Fruit fly (Drosophila melanogaster) whole organism, wandering third instar larva: Measurements from ENCODE around the gene Nle.

Experiments
- Abd-B ChIP-seq: fragments of >200 bp; optimal IDR thresholded peaks from 2 replicates; lab custom pipeline; 2017; ENCODE audit warnings: missing biosample characterization, missing genetic modification characterization
- CG9705 ChIP-seq: fragments of 200-800 bp; sonication (Bioruptor generic); optimal IDR thresholded peaks from 2 replicates; lab custom pipeline; 2018; ENCODE audit warnings: missing biosample characterization, mild to moderate bottlenecking, missing genetic modification characterization
- CrebA ChIP-seq: fragments of 200-800 bp; sonication (Bioruptor generic); optimal IDR thresholded peaks from 2 replicates; lab custom pipeline; 2016; ENCODE audit warnings: missing biosample characterization, mild to moderate bottlenecking, missing genetic modification characterization, borderline replicate concordance
- Dfd ChIP-seq: fragments of >200 bp; optimal IDR thresholded peaks from 2 replicates; lab custom pipeline; 2017; ENCODE audit warnings: missing biosample characterization, missing genetic modification characterization
- Dif ChIP-seq: fragments of 200-275, 200-300 bp; sonication (Bioruptor generic); optimal IDR thresholded peaks from 2 replicates; lab custom pipeline; 2018; ENCODE audit warnings: missing biosample characterization, missing genetic modification characterization; ENCODE audit not compliant: partially characterized antibody
- GATAd ChIP-seq: sonication (Bioruptor generic); optimal IDR thresholded peaks from 2 replicates; lab custom pipeline; 2016; ENCODE audit warnings: missing biosample characterization, missing genetic modification characterization
- HLH106 ChIP-seq: fragments of 200-800 bp; optimal IDR thresholded peaks from 3 replicates; lab custom pipeline; 2019; ENCODE audit warnings: missing biosample characterization, mild to moderate bottlenecking, missing genetic modification characterization, moderate library complexity
- Hnf4 ChIP-seq: fragments of 200-800 bp; sonication (Bioruptor generic); optimal IDR thresholded peaks from 2 replicates; lab custom pipeline; 2016; ENCODE audit warnings: missing biosample characterization, mild to moderate bottlenecking, missing genetic modification characterization
- Mio ChIP-seq: sonication (Bioruptor generic); optimal IDR thresholded peaks from 2 replicates; lab custom pipeline; 2016; ENCODE audit warnings: missing biosample characterization, missing genetic modification characterization
- OdsH ChIP-seq: fragments of 200-800 bp; sonication (Bioruptor generic); optimal IDR thresholded peaks from 2 replicates; lab custom pipeline; 2016; ENCODE audit warnings: missing biosample characterization, mild to moderate bottlenecking, missing genetic modification characterization
- Rel ChIP-seq, 2 experiments: fragments of 200-800 bp; sonication (Bioruptor generic) in 1 of 2; optimal IDR thresholded peaks; 2 replicates in 1 of 2; 3 replicates in 1 of 2; lab custom pipeline; 2016 to 2019; ENCODE audit warnings: mild to moderate bottlenecking in 2 of 2, missing biosample characterization in 2 of 2, missing genetic modification characterization in 2 of 2, moderate library complexity in 1 of 2
- Sp1 ChIP-seq: fragments of 200-800 bp; sonication (Bioruptor generic); optimal IDR thresholded peaks from 3 replicates; lab custom pipeline; 2019; ENCODE audit warnings: missing biosample characterization, mild to moderate bottlenecking, missing genetic modification characterization, moderate library complexity
- Vsx2 ChIP-seq: fragments of 200-300, 225-300 bp; sonication (Bioruptor generic); optimal IDR thresholded peaks from 2 replicates; lab custom pipeline; 2018; ENCODE audit warnings: missing biosample characterization, missing genetic modification characterization; ENCODE audit not compliant: partially characterized antibody
- br ChIP-seq: fragments of 200-800 bp; sonication (Bioruptor generic); optimal IDR thresholded peaks from 2 replicates; lab custom pipeline; 2016; ENCODE audit warnings: missing biosample characterization, missing genetic modification characterization
- brk ChIP-seq: fragments of 200-800 bp; sonication (Bioruptor generic); optimal IDR thresholded peaks from 2 replicates; lab custom pipeline; 2016; ENCODE audit warnings: missing biosample characterization, mild to moderate bottlenecking, missing genetic modification characterization
- dl ChIP-seq, 2 experiments: fragments of 175-275, 200-275 bp in 1 of 2; fragments of 200-275 bp in 1 of 2; sonication (Bioruptor generic); optimal IDR thresholded peaks; lab custom pipeline; 2018; ENCODE audit warnings: mild to moderate bottlenecking in 2 of 2, missing biosample characterization in 2 of 2, missing genetic modification characterization in 2 of 2, moderate library complexity in 2 of 2; ENCODE audit not compliant: partially characterized antibody in 2 of 2, insufficient read depth in 1 of 2
- dmrt93B ChIP-seq: fragments of 200-800 bp; sonication (Bioruptor generic); optimal IDR thresholded peaks from 2 replicates; lab custom pipeline; 2018; ENCODE audit warnings: missing biosample characterization, mild to moderate bottlenecking, missing genetic modification characterization
- dsf ChIP-seq: sonication (Bioruptor generic); optimal IDR thresholded peaks from 2 replicates; lab custom pipeline; 2016; ENCODE audit warnings: missing biosample characterization, missing genetic modification characterization, borderline replicate concordance
- ey ChIP-seq: fragments of 200-800 bp; sonication (Bioruptor generic); optimal IDR thresholded peaks from 2 replicates; lab custom pipeline; 2016; ENCODE audit warnings: missing biosample characterization, missing genetic modification characterization
- foxo ChIP-seq, 2 experiments: fragments of 200-800 bp; sonication (Bioruptor generic); optimal IDR thresholded peaks; 2 replicates in 1 of 2; 3 replicates in 1 of 2; lab custom pipeline; 2016 to 2017; ENCODE audit warnings: missing biosample characterization in 2 of 2, missing genetic modification characterization in 2 of 2
- fru ChIP-seq: fragments of 200-800 bp; sonication (Bioruptor generic); optimal IDR thresholded peaks from 3 replicates; lab custom pipeline; 2016; ENCODE audit warnings: missing biosample characterization, mild to moderate bottlenecking, missing genetic modification characterization
- lola ChIP-seq: fragments of >200 bp; optimal IDR thresholded peaks from 2 replicates; lab custom pipeline; 2017; ENCODE audit warnings: missing biosample characterization, missing genetic modification characterization
- pan ChIP-seq: fragments of >200 bp; optimal IDR thresholded peaks from 2 replicates; lab custom pipeline; 2017
- sage ChIP-seq: fragments of 200-800 bp; sonication (Bioruptor generic); optimal IDR thresholded peaks from 2 replicates; lab custom pipeline; 2016; ENCODE audit warnings: missing biosample characterization, mild to moderate bottlenecking, missing genetic modification characterization
- sv ChIP-seq: fragments of 200-800 bp; sonication (Bioruptor generic); optimal IDR thresholded peaks from 3 replicates; lab custom pipeline; 2016; ENCODE audit warnings: missing biosample characterization, missing genetic modification characterization
- woc ChIP-seq: sonication (Bioruptor generic); optimal IDR thresholded peaks from 2 replicates; lab custom pipeline; 2016; ENCODE audit warnings: missing biosample characterization, mild to moderate bottlenecking, missing genetic modification characterization

Nle gene

DNA sequence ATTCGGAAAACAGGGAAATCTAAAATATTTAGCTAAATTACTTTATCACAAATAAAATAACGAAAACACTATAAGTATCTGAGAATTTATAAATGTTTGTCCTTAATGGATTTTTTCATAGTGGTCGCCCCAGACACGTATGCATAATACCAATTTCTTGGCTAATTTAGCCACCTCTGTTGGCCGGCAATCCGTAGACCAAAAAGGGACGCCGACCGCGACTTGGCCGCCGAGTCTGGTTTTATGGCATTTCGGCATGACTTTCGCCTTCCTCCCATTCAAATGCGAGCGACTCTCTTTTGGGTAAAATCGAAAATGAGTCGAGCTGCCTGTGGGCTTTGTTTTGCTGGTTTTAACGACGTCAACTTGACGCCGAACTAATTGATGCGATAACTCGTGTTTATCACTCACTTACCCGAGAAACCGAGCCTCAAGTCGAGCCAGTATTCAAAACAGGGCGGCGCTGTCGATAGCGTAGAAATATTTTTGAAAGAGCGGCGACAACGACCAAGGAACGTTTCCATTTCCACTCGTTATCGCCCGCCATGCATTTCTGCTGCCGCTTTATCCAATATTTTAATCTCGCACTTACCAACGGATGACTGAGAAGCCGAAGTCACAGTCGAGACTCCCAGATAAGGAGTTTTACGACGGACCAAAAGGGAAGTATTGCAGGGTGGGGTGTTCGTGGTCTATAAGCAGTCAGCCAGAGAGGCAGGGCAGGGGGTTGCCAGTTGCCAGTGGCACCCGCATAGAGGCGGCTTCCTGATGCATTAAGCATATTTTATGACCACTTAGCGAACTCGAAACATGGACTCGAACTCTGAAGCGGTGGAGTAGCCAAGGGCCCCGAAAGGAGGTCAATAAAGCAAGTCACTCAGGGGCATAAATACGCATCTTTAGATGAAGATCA, 48.7 kb downstream of the Nle start:
- TF ChIP-seq Rel (GFP tag; optimal IDR thresholded peaks at IDR 0.05; lab: Kevin White, UChicago) (no peak), Rel (tag; optimal IDR thresholded peaks at IDR 0.05; lab: Kevin White, UChicago) (no peak), HLH106 (tag; lab: Kevin White, UChicago) (no peak), ey (no peak), Hnf4 (no peak), br (no peak), dmrt93B (GFP tag; lab: Kevin White, UChicago) (no peak), pan (lab: Kevin White, UChicago) (no peak), Dif (GFP tag; lab: Kevin White, UChicago) (no peak), brk (no peak), sv (GFP tag; lab: Kevin White, UChicago) (no peak)

dm6 chr2L:518620-518913, 49.4 kb downstream of the Nle start:
- TF ChIP-seq sage (GFP tag; lab: Kevin White, UChicago) (no peak), dl (GFP tag; optimal IDR thresholded peaks at IDR 0.05; lab: Kevin White, UChicago; ENCODE audit: insufficient read depth in 1 of 2, partially characterized antibody in 2 of 2) (no peak), Hnf4 (no peak), Abd-B (GFP tag; lab: Kevin White, UChicago) (no peak), Sp1 (GFP tag; lab: Kevin White, UChicago) (no peak), CrebA (GFP tag; lab: Kevin White, UChicago) (no peak), br (no peak), CG9705 (GFP tag; lab: Kevin White, UChicago) (no peak), fru (no peak), Mio (GFP tag; lab: Kevin White, UChicago) (no peak), ey (no peak), lola (GFP tag; lab: Kevin White, UChicago) (no peak), Dfd (GFP tag; lab: Kevin White, UChicago) (no peak), dmrt93B (GFP tag; lab: Kevin White, UChicago) (no peak), dsf (GFP tag; lab: Kevin White, UChicago) (no peak), Rel (GFP tag; optimal IDR thresholded peaks at IDR 0.05; lab: Kevin White, UChicago) (no peak), Rel (tag; optimal IDR thresholded peaks at IDR 0.05; lab: Kevin White, UChicago) (no peak), pan (lab: Kevin White, UChicago) (no peak)

- no peak for TF ChIP-seq woc (GFP tag; lab: Kevin White, UChicago)
- no peak for TF ChIP-seq OdsH
- TF ChIP-seq CG9705 (GFP tag; lab: Kevin White, UChicago), result no peak
- TF ChIP-seq dl (GFP tag; optimal IDR thresholded peaks at IDR 0.05; lab: Kevin White, UChicago; ENCODE audit: insufficient read depth in 1 of 2, partially characterized antibody in 2 of 2), result no peak
- no peak for TF ChIP-seq GATAd (GFP tag; lab: Kevin White, UChicago)
- TF ChIP-seq Rel (GFP tag; optimal IDR thresholded peaks at IDR 0.05; lab: Kevin White, UChicago), result no peak
- TF ChIP-seq Rel (tag; optimal IDR thresholded peaks at IDR 0.05; lab: Kevin White, UChicago), result no peak
- no peak for TF ChIP-seq Mio (GFP tag; lab: Kevin White, UChicago)
- no peak for TF ChIP-seq ey
- TF ChIP-seq pan (lab: Kevin White, UChicago), result no peak
- no peak for TF ChIP-seq foxo (GFP tag; optimal IDR thresholded peaks at IDR 0.05; lab: Kevin White, UChicago)
- TF ChIP-seq Vsx2 (GFP tag; lab: Kevin White, UChicago), result no peak
- no peak for TF ChIP-seq Hnf4
- no peak for TF ChIP-seq fru
- TF ChIP-seq sage (GFP tag; lab: Kevin White, UChicago), result no peak
These were observed 49.9 kb downstream of the Nle start for dm6 chr2L:517911-518619.
